Worm (Caenorhabditis elegans): Measurements from ENCODE around the gene T14G8.2.
A peak's percentile ranks its signal among the peaks of the same experiment; 100 is the strongest.

T14G8.2 gene

DNA sequence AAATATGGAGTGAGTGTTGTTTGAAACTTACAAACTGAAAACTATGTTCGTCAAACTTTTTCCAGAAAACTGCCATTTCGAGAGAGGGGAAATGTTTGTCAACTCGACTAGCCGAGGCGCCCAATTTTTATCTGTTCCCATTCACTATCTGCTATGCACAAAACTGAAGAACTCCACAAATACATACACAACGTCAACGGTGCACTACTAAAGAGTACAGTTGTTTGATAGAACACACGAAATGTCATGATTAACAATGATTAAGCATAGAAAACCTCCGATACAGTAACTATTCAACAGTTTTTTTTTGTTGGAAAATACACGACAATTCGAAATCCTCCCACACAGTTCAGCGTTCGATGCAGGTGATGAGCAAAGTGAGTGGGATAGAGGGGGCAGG is 38.3 kb upstream of the T14G8.2 start:
- TF ChIP-seq fos-1 (tag; optimal IDR thresholded peaks at IDR 0.05) (peak; percentile 7), zag-1 (tag; optimal IDR thresholded peaks at IDR 0.05) (no peak)

- no peak for TF ChIP-seq nhr-6 (tag; optimal IDR thresholded peaks at IDR 0.05)
- no peak for TF ChIP-seq nhr-25 (tag; optimal IDR thresholded peaks at IDR 0.05)
- no peak for TF ChIP-seq gmeb-1 (tag; optimal IDR thresholded peaks at IDR 0.05)
- TF ChIP-seq ztf-4 (tag; optimal IDR thresholded peaks at IDR 0.05) = no peak
- TF ChIP-seq nhr-77 (tag; optimal IDR thresholded peaks at IDR 0.05) = no peak
- no peak for TF ChIP-seq alr-1 (tag; optimal IDR thresholded peaks at IDR 0.05)
- no peak for TF ChIP-seq nhr-237 (tag; optimal IDR thresholded peaks at IDR 0.05)
Measured at ce11 chrX:12825174-12825573, 32.6 kb upstream of the T14G8.2 start.

ce11 chrX:12826782-12827181 is 31.0 kb upstream of the T14G8.2 start:
- TF ChIP-seq nhr-11 (tag; optimal IDR thresholded peaks at IDR 0.05) = no peak
- TF ChIP-seq sma-9 (GFP tag; optimal IDR thresholded peaks at IDR 0.05) = no peak
- no peak for TF ChIP-seq sma-9 (tag; optimal IDR thresholded peaks at IDR 0.05)
- no peak for TF ChIP-seq nhr-25 (tag; optimal IDR thresholded peaks at IDR 0.05)
- TF ChIP-seq mab-5 (tag; optimal IDR thresholded peaks at IDR 0.05) = no peak
- TF ChIP-seq unc-62 (GFP tag; optimal IDR thresholded peaks at IDR 0.05) = no peak
- no peak for TF ChIP-seq unc-39 (tag; optimal IDR thresholded peaks at IDR 0.05)
- TF ChIP-seq nhr-21 (tag; optimal IDR thresholded peaks at IDR 0.05) = no peak
- TF ChIP-seq lin-13 (GFP tag; optimal IDR thresholded peaks at IDR 0.05) = no peak
- TF ChIP-seq crh-2 (tag; optimal IDR thresholded peaks at IDR 0.05) = no peak
- no peak for TF ChIP-seq snpc-4 (tag; optimal IDR thresholded peaks at IDR 0.05)
- TF ChIP-seq nhr-12 (tag; optimal IDR thresholded peaks at IDR 0.05) = no peak
- no peak for TF ChIP-seq elt-3 (tag; optimal IDR thresholded peaks at IDR 0.05)
- no peak for TF ChIP-seq ztf-4 (tag; optimal IDR thresholded peaks at IDR 0.05)
- no peak for TF ChIP-seq ztf-11 (tag; optimal IDR thresholded peaks at IDR 0.05)
- no peak for TF ChIP-seq peb-1 (tag; optimal IDR thresholded peaks at IDR 0.05)
- TF ChIP-seq dmd-4 (tag; optimal IDR thresholded peaks at IDR 0.05) = no peak
- TF ChIP-seq ztf-1 (GFP tag; conservative IDR thresholded peaks at IDR 0.05) = no peak
- TF ChIP-seq zag-1 (tag; optimal IDR thresholded peaks at IDR 0.05) = no peak

DNA sequence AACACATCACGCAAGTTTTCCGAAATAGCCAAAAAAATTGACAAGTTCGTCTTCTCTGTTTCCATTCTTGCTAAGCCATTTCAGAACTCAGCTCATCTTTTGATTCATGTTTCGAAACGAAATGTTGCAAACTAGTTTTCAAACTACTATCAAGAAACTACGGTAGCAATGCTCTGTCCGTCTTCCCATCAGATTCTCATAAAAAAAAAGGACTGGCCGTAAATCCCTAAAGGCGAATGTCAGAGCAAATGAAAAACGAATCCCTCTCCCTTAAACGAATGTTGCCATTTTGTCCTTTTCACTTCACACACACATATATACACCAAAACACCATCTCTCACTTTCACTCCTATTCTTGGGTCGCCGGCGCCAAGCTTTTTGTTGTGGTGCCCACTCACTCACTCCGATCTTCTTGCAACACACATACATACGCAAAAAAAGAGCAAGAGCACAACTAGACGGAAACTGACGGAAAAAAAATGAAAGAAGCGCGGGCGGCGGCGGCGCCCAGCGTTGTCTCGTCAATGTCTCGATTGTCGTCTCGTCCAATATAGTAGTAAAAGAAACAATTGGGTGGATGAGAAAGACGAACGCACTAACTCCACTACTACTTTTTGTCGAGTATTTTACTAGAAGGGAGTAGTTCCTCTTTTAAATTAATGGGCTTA is 29.9 kb upstream of the T14G8.2 start:
- TF ChIP-seq lsy-2 (tag; optimal IDR thresholded peaks at IDR 0.05) = no peak

DNA sequence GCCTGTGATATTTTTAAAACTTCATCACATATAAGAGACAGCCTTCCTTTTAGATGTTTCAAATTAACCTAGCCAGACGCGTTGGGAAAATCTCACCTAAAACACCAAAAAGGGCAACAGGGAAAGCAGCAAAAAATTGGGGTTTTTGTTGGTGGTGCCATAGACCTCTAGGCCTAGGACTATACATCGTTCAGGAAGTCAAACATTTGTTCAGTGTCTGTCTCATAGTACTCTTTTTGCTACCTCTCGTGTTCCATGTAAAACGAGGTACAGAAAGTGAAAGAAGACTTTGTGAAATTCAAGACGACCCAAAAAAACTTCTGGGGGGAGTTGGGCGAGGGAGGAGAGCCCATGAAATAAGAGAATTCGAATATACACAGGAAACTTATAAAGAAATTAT is 28.7 kb upstream of the T14G8.2 start:
- TF ChIP-seq nhr-237 (tag; optimal IDR thresholded peaks at IDR 0.05) = no peak
- TF ChIP-seq unc-62 (GFP tag; optimal IDR thresholded peaks at IDR 0.05) = no peak
- TF ChIP-seq F13H6.1 (tag; optimal IDR thresholded peaks at IDR 0.05) = no peak
- TF ChIP-seq ztf-11 (tag; optimal IDR thresholded peaks at IDR 0.05) = no peak
- no peak for TF ChIP-seq egl-27 (tag; optimal IDR thresholded peaks at IDR 0.05)
- TF ChIP-seq R02D3.7 (tag; optimal IDR thresholded peaks at IDR 0.05) = no peak
- TF ChIP-seq ztf-1 (GFP tag; conservative IDR thresholded peaks at IDR 0.05) = no peak
- TF ChIP-seq sem-4 (tag; optimal IDR thresholded peaks at IDR 0.05) = no peak
- no peak for TF ChIP-seq elt-1 (tag; optimal IDR thresholded peaks at IDR 0.05)
- TF ChIP-seq nhr-6 (tag; optimal IDR thresholded peaks at IDR 0.05) = no peak
- no peak for TF ChIP-seq dmd-4 (tag; optimal IDR thresholded peaks at IDR 0.05)
- no peak for TF ChIP-seq lsy-2 (tag; optimal IDR thresholded peaks at IDR 0.05)
- no peak for TF ChIP-seq skn-1 (tag; optimal IDR thresholded peaks at IDR 0.05)
- no peak for TF ChIP-seq aly-2 (tag; optimal IDR thresholded peaks at IDR 0.05)
- no peak for TF ChIP-seq crh-2 (tag; optimal IDR thresholded peaks at IDR 0.05)
- no peak for TF ChIP-seq lin-13 (GFP tag; optimal IDR thresholded peaks at IDR 0.05)
- no peak for TF ChIP-seq unc-55 (GFP tag; optimal IDR thresholded peaks at IDR 0.05)
- TF ChIP-seq sma-9 (GFP tag; optimal IDR thresholded peaks at IDR 0.05) = no peak
- TF ChIP-seq sma-9 (tag; optimal IDR thresholded peaks at IDR 0.05) = no peak
- no peak for TF ChIP-seq fos-1 (tag; optimal IDR thresholded peaks at IDR 0.05)
- TF ChIP-seq lin-39 (tag; optimal IDR thresholded peaks at IDR 0.05) = no peak

Measured in whole organism, L2 larva.